Fruit fly (Drosophila melanogaster) whole organism, prepupa: ENCODE data around the gene CG43707.
A peak's percentile ranks its signal among the peaks of the same experiment; 100 is the strongest.

ENCODE experiments used
- Blimp-1 ChIP-seq: fragments of 200-800 bp; sonication (Bioruptor generic); optimal IDR thresholded peaks from 3 replicates; lab custom pipeline; 2017; ENCODE audit warnings: missing biosample characterization, missing genetic modification characterization, mild to moderate bottlenecking, moderate library complexity, missing genetic modification reagents
- CG10631 ChIP-seq: fragments of 200-800 bp; sonication (Bioruptor generic); optimal IDR thresholded peaks from 2 replicates; lab custom pipeline; 2016; ENCODE audit warnings: missing biosample characterization, missing genetic modification characterization
- CG10669 ChIP-seq: fragments of 200-800 bp; sonication (Bioruptor generic); optimal IDR thresholded peaks from 3 replicates; lab custom pipeline; 2018; ENCODE audit warnings: missing biosample characterization, mild to moderate bottlenecking, missing genetic modification characterization, moderate library complexity
- CG16779 ChIP-seq: fragments of 200-800 bp; sonication (Bioruptor generic); optimal IDR thresholded peaks from 3 replicates; lab custom pipeline; 2017; ENCODE audit warnings: missing biosample characterization, mild to moderate bottlenecking, missing genetic modification characterization
- CG31627 ChIP-seq: fragments of 200-800 bp; sonication (Bioruptor generic); optimal IDR thresholded peaks from 3 replicates; lab custom pipeline; 2016; ENCODE audit warnings: missing biosample characterization, missing genetic modification characterization
- CG3919 ChIP-seq: fragments of 200-800 bp; sonication (Bioruptor generic); optimal IDR thresholded peaks from 3 replicates; lab custom pipeline; 2016; ENCODE audit warnings: missing biosample characterization, missing genetic modification characterization
- CG4318 ChIP-seq: fragments of 200-800 bp; sonication (Bioruptor generic); optimal IDR thresholded peaks from 3 replicates; lab custom pipeline; 2017; ENCODE audit warnings: missing biosample characterization, mild to moderate bottlenecking, missing genetic modification characterization
- CG6163 ChIP-seq: fragments of 200-800 bp; sonication (Bioruptor generic); IDR thresholded peaks from 3 replicates; pipeline ENCODE4 v1.3.6; 2022; ENCODE audit warnings: missing biosample characterization, missing genetic modification characterization
- CG6808 ChIP-seq: fragments of 200-800 bp; sonication (Bioruptor generic); optimal IDR thresholded peaks from 3 replicates; lab custom pipeline; 2017; ENCODE audit warnings: missing biosample characterization, missing genetic modification characterization, mild to moderate bottlenecking, moderate library complexity, missing genetic modification reagents
- Eip75B ChIP-seq: fragments of 200-800 bp; sonication (Bioruptor generic); optimal IDR thresholded peaks from 3 replicates; lab custom pipeline; 2016; ENCODE audit warnings: missing biosample characterization, missing genetic modification characterization
- Eip78C ChIP-seq: fragments of 200-800 bp; sonication (Bioruptor generic); peaks from one replicate; lab custom pipeline; 2016; ENCODE audit warnings: missing biosample characterization, missing genetic modification characterization
- Ets96B ChIP-seq: fragments of 200-800 bp; optimal IDR thresholded peaks from 2 replicates; lab custom pipeline; 2019; ENCODE audit warnings: missing biosample characterization, mild to moderate bottlenecking, missing genetic modification characterization, moderate library complexity
- Gug ChIP-seq: fragments of 200-800 bp; sonication (Bioruptor generic); IDR thresholded peaks from 2 replicates; pipeline ENCODE4 v1.3.6; 2022; ENCODE audit warnings: missing biosample characterization, missing genetic modification characterization
- Hr39 ChIP-seq: fragments of 200-800 bp; sonication (Bioruptor generic); optimal IDR thresholded peaks from 2 replicates; lab custom pipeline; 2016; ENCODE audit warnings: missing biosample characterization, missing genetic modification characterization
- Hr4 ChIP-seq: fragments of 200-800 bp; sonication (Bioruptor generic); optimal IDR thresholded peaks from 3 replicates; lab custom pipeline; 2016; ENCODE audit warnings: missing biosample characterization, missing genetic modification characterization
- Met ChIP-seq: fragments of 200-800 bp; sonication (Bioruptor generic); optimal IDR thresholded peaks from 3 replicates; lab custom pipeline; 2016; ENCODE audit warnings: missing biosample characterization, missing genetic modification characterization
- OdsH ChIP-seq: fragments of 200-800 bp; sonication (Bioruptor generic); optimal IDR thresholded peaks from 3 replicates; lab custom pipeline; 2016; ENCODE audit warnings: missing biosample characterization, missing genetic modification characterization
- Smox ChIP-seq: fragments of 200-800 bp; sonication (Bioruptor generic); optimal IDR thresholded peaks from 3 replicates; lab custom pipeline; 2016; ENCODE audit warnings: missing biosample characterization, missing genetic modification characterization
- Sox14 ChIP-seq: fragments of 200-800 bp; sonication (Bioruptor generic); optimal IDR thresholded peaks from 3 replicates; lab custom pipeline; 2016; ENCODE audit warnings: missing biosample characterization, missing genetic modification characterization
- achi ChIP-seq: fragments of 200-800 bp; sonication (Bioruptor generic); optimal IDR thresholded peaks from 3 replicates; lab custom pipeline; 2016; ENCODE audit warnings: missing biosample characterization, missing genetic modification characterization
- acj6 ChIP-seq: fragments of 200-800 bp; sonication (Bioruptor generic); optimal IDR thresholded peaks from 3 replicates; lab custom pipeline; 2016; ENCODE audit warnings: missing biosample characterization, missing genetic modification characterization
- dsx ChIP-seq: fragments of 200-800 bp; optimal IDR thresholded peaks from 3 replicates; lab custom pipeline; 2019; ENCODE audit warnings: missing biosample characterization, mild to moderate bottlenecking, missing genetic modification characterization, moderate library complexity; ENCODE audit not compliant: poor library complexity, severe bottlenecking
- eg ChIP-seq: fragments of 200-800 bp; sonication (Bioruptor generic); IDR thresholded peaks from 3 replicates; pipeline ENCODE4 v1.3.6; 2022; ENCODE audit warnings: missing biosample characterization, missing genetic modification characterization
- esn ChIP-seq: fragments of 200-800 bp; sonication (Bioruptor generic); optimal IDR thresholded peaks from 2 replicates; lab custom pipeline; 2016; ENCODE audit warnings: missing biosample characterization, mild to moderate bottlenecking, missing genetic modification characterization, moderate library complexity
- fkh ChIP-seq: fragments of 200-800 bp; sonication (Bioruptor generic); optimal IDR thresholded peaks from 3 replicates; lab custom pipeline; 2017; ENCODE audit warnings: missing biosample characterization, mild to moderate bottlenecking, missing genetic modification characterization, moderate library complexity
- lz ChIP-seq: fragments of 200-800 bp; sonication (Bioruptor generic); optimal IDR thresholded peaks from 3 replicates; lab custom pipeline; 2016; ENCODE audit warnings: missing biosample characterization, missing genetic modification characterization
- net ChIP-seq: fragments of 200-800 bp; sonication (Bioruptor generic); optimal IDR thresholded peaks from 3 replicates; lab custom pipeline; 2016; ENCODE audit warnings: missing biosample characterization, missing genetic modification characterization
- pdm3 ChIP-seq: fragments of 200-800 bp; sonication (Bioruptor generic); optimal IDR thresholded peaks from 3 replicates; lab custom pipeline; 2016; ENCODE audit warnings: missing biosample characterization, missing genetic modification characterization
- salr ChIP-seq, 2 experiments: fragments of 200-800 bp; sonication (Bioruptor generic); optimal IDR thresholded peaks; 3 replicates each; lab custom pipeline; 2016 to 2018; ENCODE audit warnings: missing biosample characterization in 2 of 2, missing genetic modification characterization in 2 of 2, mild to moderate bottlenecking in 1 of 2
- svp ChIP-seq: fragments of 200-800 bp; sonication (Bioruptor generic); peaks from one replicate; lab custom pipeline; 2016; ENCODE audit warnings: missing biosample characterization, missing genetic modification characterization
- topi ChIP-seq: fragments of 200-800 bp; sonication (Bioruptor generic); optimal IDR thresholded peaks from 3 replicates; lab custom pipeline; 2016; ENCODE audit warnings: missing biosample characterization, missing genetic modification characterization
- vri ChIP-seq: fragments of 200-800 bp; sonication (Bioruptor generic); optimal IDR thresholded peaks from 3 replicates; lab custom pipeline; 2016; ENCODE audit warnings: missing biosample characterization, mild to moderate bottlenecking, missing genetic modification characterization

Gene CG43707

dm6 chr2L:3756831-3757351 lies at the start of gene CG43707:
CG43707 (plus strand) TSS chr2L:3757256.
- no peak for TF ChIP-seq achi (GFP tag; lab: Kevin White, UChicago)
- TF ChIP-seq vri (GFP tag; lab: Kevin White, UChicago): no peak
- no peak for TF ChIP-seq eg (GFP tag; lab: Robert Waterston, UW)
- TF ChIP-seq topi (GFP tag; lab: Kevin White, UChicago): no peak
- no peak for TF ChIP-seq Sox14
- TF ChIP-seq CG16779 (tag; lab: Kevin White, UChicago): no peak
- TF ChIP-seq CG6808 (GFP tag; lab: Kevin White, UChicago): no peak
- TF ChIP-seq svp: no peak
- TF ChIP-seq CG31627 (GFP tag; lab: Kevin White, UChicago): no peak
- TF ChIP-seq net (GFP tag; lab: Kevin White, UChicago): no peak
- TF ChIP-seq acj6 (GFP tag; lab: Kevin White, UChicago): no peak
- no peak for TF ChIP-seq CG10631 (GFP tag; lab: Kevin White, UChicago)
- TF ChIP-seq Gug (GFP tag; lab: Robert Waterston, UW): no peak

- TF ChIP-seq svp (peak; percentile 63), topi (GFP tag; lab: Kevin White, UChicago) (no peak), net (GFP tag; lab: Kevin White, UChicago) (no peak), eg (GFP tag; lab: Robert Waterston, UW) (no peak), Smox (GFP tag; lab: Kevin White, UChicago) (peak; percentile 16), achi (GFP tag; lab: Kevin White, UChicago) (peak; percentile 36), fkh (peak; percentile 93), Eip78C (GFP tag; lab: Kevin White, UChicago) (peak; percentile 54)
- TF ChIP-seq, all 60 proteins: peak for 5
Measured at dm6 chr2L:3711665-3712064, 45.4 kb upstream of the CG43707 start, which contains the start of gene cutlet. cutlet (minus strand) TSS chr2L:3711748.

- TF ChIP-seq Hr39: peak; percentile 41
- TF ChIP-seq Eip78C (GFP tag; lab: Kevin White, UChicago): peak; percentile 22
- TF ChIP-seq CG10669 (GFP tag; lab: Kevin White, UChicago): no peak
- TF ChIP-seq CG6163: no peak
- peak; percentile 7 for TF ChIP-seq esn (GFP tag; lab: Kevin White, UChicago)
- peak; percentile 11 for TF ChIP-seq OdsH (GFP tag; lab: Kevin White, UChicago)
- peak; percentile 32 for TF ChIP-seq Smox (GFP tag; lab: Kevin White, UChicago)
- peak; percentile 43 for TF ChIP-seq Met (GFP tag; lab: Kevin White, UChicago)
- TF ChIP-seq topi (GFP tag; lab: Kevin White, UChicago): peak; percentile 18
- no peak for TF ChIP-seq salr (GFP tag; optimal IDR thresholded peaks at IDR 0.05; lab: Kevin White, UChicago)
- TF ChIP-seq Hr4 (GFP tag; lab: Kevin White, UChicago): peak; percentile 64
- peak; percentile 25 for TF ChIP-seq Sox14
- TF ChIP-seq CG4318 (GFP tag; lab: Kevin White, UChicago): no peak
- peak; percentile 0 for TF ChIP-seq Eip75B (GFP tag; lab: Kevin White, UChicago)
- TF ChIP-seq dsx (GFP tag; lab: Kevin White, UChicago): peak; percentile 46
- TF ChIP-seq CG3919 (GFP tag; lab: Kevin White, UChicago): peak; percentile 21
- TF ChIP-seq svp: peak; percentile 74
- TF ChIP-seq lz: peak; percentile 11
- peak; percentile 40 for TF ChIP-seq pdm3 (GFP tag; lab: Kevin White, UChicago)
- peak; percentile 41 for TF ChIP-seq achi (GFP tag; lab: Kevin White, UChicago)
Measured at dm6 chr2L:3712949-3713416, 44.1 kb upstream of the CG43707 start, which contains the start of the genes CG31955 and CG2818. CG31955 (minus strand) TSS chr2L:3713105. CG2818 (plus strand) TSS chr2L:3713360.

- peak; percentile 44; the same call in 1 of the 3 replicates for TF ChIP-seq eg (GFP tag; lab: Robert Waterston, UW)
- no peak for TF ChIP-seq OdsH (GFP tag; lab: Kevin White, UChicago)
- TF ChIP-seq topi (GFP tag; lab: Kevin White, UChicago): no peak
- TF ChIP-seq Smox (GFP tag; lab: Kevin White, UChicago): no peak
- peak; percentile 33 for TF ChIP-seq vri (GFP tag; lab: Kevin White, UChicago)
- no peak for TF ChIP-seq esn (GFP tag; lab: Kevin White, UChicago)
- TF ChIP-seq Ets96B (tag; lab: Kevin White, UChicago): no peak
- TF ChIP-seq salr (GFP tag; optimal IDR thresholded peaks at IDR 0.05; lab: Kevin White, UChicago): no peak
- peak; percentile 9 for TF ChIP-seq svp
- peak; percentile 14 for TF ChIP-seq fkh
- TF ChIP-seq Hr4 (GFP tag; lab: Kevin White, UChicago): peak; percentile 4
- TF ChIP-seq Met (GFP tag; lab: Kevin White, UChicago): peak; percentile 5
- no peak for TF ChIP-seq acj6 (GFP tag; lab: Kevin White, UChicago)
- no peak for TF ChIP-seq Blimp-1 (GFP tag; lab: Kevin White, UChicago)
- TF ChIP-seq Eip78C (GFP tag; lab: Kevin White, UChicago): peak; percentile 62
Measured at dm6 chr2L:3713545-3714156, 43.4 kb upstream of the CG43707 start.
